Fruit fly (Drosophila melanogaster) whole organism, embryonic: ENCODE data around the gene CG15337.

Source experiments
- ATbp ChIP-seq: fragments of 200-800 bp; sonication (Bioruptor generic); optimal IDR thresholded peaks from 2 replicates; lab custom pipeline; 2017; ENCODE audit warnings: missing biosample characterization, mild to moderate bottlenecking, missing genetic modification characterization, missing genetic modification reagents
- Bteb2 ChIP-seq: fragments of 200-800 bp; sonication (Bioruptor generic); optimal IDR thresholded peaks from 2 replicates; lab custom pipeline; 2016; ENCODE audit warnings: missing biosample characterization, missing genetic modification characterization
- CG10209 ChIP-seq: fragments of 200-800 bp; sonication (Bioruptor generic); optimal IDR thresholded peaks from 3 replicates; lab custom pipeline; 2017; ENCODE audit warnings: missing biosample characterization, mild to moderate bottlenecking, missing genetic modification characterization, missing genetic modification reagents
- CG10462 ChIP-seq: fragments of 200-800 bp; sonication (Bioruptor generic); optimal IDR thresholded peaks from 2 replicates; lab custom pipeline; 2016; ENCODE audit warnings: missing biosample characterization, missing genetic modification characterization
- CG12659 ChIP-seq: fragments of 200-800 bp; sonication (Bioruptor generic); optimal IDR thresholded peaks from 3 replicates; lab custom pipeline; 2017; ENCODE audit warnings: mild to moderate bottlenecking, missing biosample characterization, missing genetic modification reagents, missing genetic modification characterization
- CG13424 ChIP-seq: fragments of 200-800 bp; sonication (Bioruptor generic); optimal IDR thresholded peaks from 2 replicates; lab custom pipeline; 2019; ENCODE audit warnings: missing biosample characterization, mild to moderate bottlenecking, missing genetic modification characterization, moderate library complexity
- CG14710 ChIP-seq: fragments of 200-800 bp; sonication (Bioruptor generic); optimal IDR thresholded peaks from 3 replicates; lab custom pipeline; 2019; ENCODE audit warnings: missing biosample characterization, mild to moderate bottlenecking, missing genetic modification characterization, moderate library complexity
- CG1529 ChIP-seq: fragments of 200-800 bp; sonication (Bioruptor generic); optimal IDR thresholded peaks from 3 replicates; lab custom pipeline; 2018; ENCODE audit warnings: missing biosample characterization, missing genetic modification characterization
- CG17568 ChIP-seq: fragments of 200-800 bp; sonication (Bioruptor generic); optimal IDR thresholded peaks from 2 replicates; lab custom pipeline; 2018; ENCODE audit warnings: missing biosample characterization, mild to moderate bottlenecking, missing genetic modification characterization, moderate library complexity
- CG17802 ChIP-seq: fragments of 200-800 bp; sonication (Bioruptor generic); optimal IDR thresholded peaks from 2 replicates; lab custom pipeline; 2018; ENCODE audit warnings: missing biosample characterization, mild to moderate bottlenecking, missing genetic modification characterization, moderate library complexity
- CG18011 ChIP-seq: fragments of 200-800 bp; sonication (Bioruptor generic); optimal IDR thresholded peaks from 2 replicates; lab custom pipeline; 2017; ENCODE audit warnings: missing biosample characterization, missing genetic modification characterization, mild to moderate bottlenecking, moderate library complexity, missing genotype
- CG2120 ChIP-seq: fragments of 200-800 bp; sonication (Bioruptor generic); optimal IDR thresholded peaks from 3 replicates; lab custom pipeline; 2016; ENCODE audit warnings: missing biosample characterization, missing genetic modification characterization
- CG2202 ChIP-seq: fragments of 200-800 bp; sonication (Bioruptor generic); optimal IDR thresholded peaks from 2 replicates; lab custom pipeline; 2018; ENCODE audit warnings: missing biosample characterization, mild to moderate bottlenecking, missing genetic modification characterization
- CG3838 ChIP-seq: fragments of 200-800 bp; sonication (Bioruptor generic); optimal IDR thresholded peaks from 3 replicates; lab custom pipeline; 2016; ENCODE audit warnings: missing biosample characterization, missing genetic modification characterization
- CG4404 ChIP-seq: fragments of 200-800 bp; sonication (Bioruptor generic); IDR thresholded peaks from 2 replicates; pipeline ENCODE4 v1.3.6; 2022; ENCODE audit warnings: missing biosample characterization, missing genetic modification characterization
- CG4707 ChIP-seq: fragments of 200-800 bp; sonication (Bioruptor generic); optimal IDR thresholded peaks from 2 replicates; lab custom pipeline; 2018; ENCODE audit warnings: missing biosample characterization, mild to moderate bottlenecking, missing genetic modification characterization, moderate library complexity
- CG5180 ChIP-seq: fragments of 200-800 bp; sonication (Bioruptor generic); optimal IDR thresholded peaks from 3 replicates; lab custom pipeline; 2017; ENCODE audit warnings: missing biosample characterization, missing genetic modification characterization, mild to moderate bottlenecking, moderate library complexity, missing genetic modification reagents
- CG8290 ChIP-seq, 3 experiments: fragments of 200-800 bp; sonication (Bioruptor generic); optimal IDR thresholded peaks; 2 replicates each; lab custom pipeline; 2016 to 2019; ENCODE audit warnings: missing biosample characterization in 3 of 3, missing genetic modification characterization in 3 of 3, mild to moderate bottlenecking in 2 of 3, moderate library complexity in 1 of 3
- CG9932 ChIP-seq: fragments of 200-800 bp; sonication (Bioruptor generic); IDR thresholded peaks from 2 replicates; pipeline ENCODE4 v1.3.6; 2022; ENCODE audit warnings: missing biosample characterization, missing genetic modification characterization
- CTCF ChIP-seq: fragments of 200-800 bp; sonication (Bioruptor generic); optimal IDR thresholded peaks from 2 replicates; lab custom pipeline; 2017; ENCODE audit warnings: missing biosample characterization, mild to moderate bottlenecking, missing genetic modification characterization, moderate library complexity
- CoRest ChIP-seq: fragments of 200-800 bp; sonication (Bioruptor generic); optimal IDR thresholded peaks from 3 replicates; lab custom pipeline; 2018; ENCODE audit warnings: missing biosample characterization, mild to moderate bottlenecking, missing genetic modification characterization, moderate library complexity
- Deaf1 ChIP-seq: fragments of 200-800 bp; optimal IDR thresholded peaks from 3 replicates; lab custom pipeline; 2019; ENCODE audit warnings: missing biosample characterization, mild to moderate bottlenecking, missing genetic modification characterization, moderate library complexity
- Drgx ChIP-seq: fragments of 200-800 bp; sonication (Bioruptor generic); IDR thresholded peaks from 2 replicates; pipeline ENCODE4 v1.3.6; 2022; ENCODE audit warnings: missing biosample characterization, missing genetic modification characterization
- Hand ChIP-seq: fragments of 200-800 bp; sonication (Bioruptor generic); optimal IDR thresholded peaks from 2 replicates; lab custom pipeline; 2017; ENCODE audit warnings: mild to moderate bottlenecking, missing biosample characterization, missing genetic modification reagents, missing genetic modification characterization
- HmgD ChIP-seq: fragments of 200-800 bp; sonication (Bioruptor generic); optimal IDR thresholded peaks from 3 replicates; lab custom pipeline; 2016; ENCODE audit warnings: missing biosample characterization, missing genetic modification characterization
- HmgZ ChIP-seq: fragments of 200-800 bp; sonication (Bioruptor generic); optimal IDR thresholded peaks from 2 replicates; lab custom pipeline; 2018; ENCODE audit warnings: missing biosample characterization, mild to moderate bottlenecking, missing genetic modification characterization
- NC2β ChIP-seq: fragments of 200-800 bp; sonication (Bioruptor generic); optimal IDR thresholded peaks from 2 replicates; lab custom pipeline; 2016; ENCODE audit warnings: missing biosample characterization, missing genetic modification characterization
- Nf-YB ChIP-seq: fragments of 200-800 bp; sonication (Bioruptor generic); optimal IDR thresholded peaks from 3 replicates; lab custom pipeline; 2019; ENCODE audit warnings: missing biosample characterization, mild to moderate bottlenecking, missing genetic modification characterization, moderate library complexity
- NfI ChIP-seq: fragments of 200-800 bp; sonication (Bioruptor generic); optimal IDR thresholded peaks from 3 replicates; lab custom pipeline; 2018; ENCODE audit warnings: missing biosample characterization, mild to moderate bottlenecking, missing genetic modification characterization, moderate library complexity
- Sry-δ ChIP-seq: fragments of 200-800 bp; sonication (Bioruptor generic); optimal IDR thresholded peaks from 2 replicates; lab custom pipeline; 2016; ENCODE audit warnings: missing biosample characterization, missing genetic modification characterization
- Taf1 ChIP-seq: fragments of 200-800 bp; sonication (Bioruptor generic); IDR thresholded peaks from 2 replicates; pipeline ENCODE4 v1.3.6; 2022; ENCODE audit warnings: missing biosample characterization, missing genetic modification characterization
- ab ChIP-seq: fragments of 200-800 bp; sonication (Bioruptor generic); optimal IDR thresholded peaks from 2 replicates; lab custom pipeline; 2016; ENCODE audit warnings: missing biosample characterization, missing genetic modification characterization
- ac ChIP-seq: fragments of 200-800 bp; sonication (Bioruptor generic); optimal IDR thresholded peaks from 3 replicates; lab custom pipeline; 2017; ENCODE audit warnings: missing biosample characterization, mild to moderate bottlenecking, missing genetic modification characterization
- ash1 ChIP-seq: fragments of 200-800 bp; sonication (Bioruptor generic); optimal IDR thresholded peaks from 2 replicates; lab custom pipeline; 2018; ENCODE audit warnings: missing biosample characterization, mild to moderate bottlenecking, missing genetic modification characterization
- chinmo ChIP-seq: fragments of 200-800 bp; sonication (Bioruptor generic); IDR thresholded peaks from 4 replicates; pipeline ENCODE4 v1.3.6; 2022; ENCODE audit warnings: missing biosample characterization, missing genetic modification characterization; ENCODE audit not compliant: partially characterized antibody
- dmrt99B ChIP-seq: fragments of 200-800 bp; sonication (Bioruptor generic); optimal IDR thresholded peaks from 2 replicates; lab custom pipeline; 2018; ENCODE audit warnings: missing biosample characterization, mild to moderate bottlenecking, missing genetic modification characterization, moderate library complexity
- gce ChIP-seq: fragments of 200-800 bp; sonication (Bioruptor generic); IDR thresholded peaks from 3 replicates; pipeline ENCODE4 v1.3.6; 2022; ENCODE audit warnings: missing biosample characterization, missing genetic modification characterization
- gfzf ChIP-seq: fragments of 200-800 bp; sonication (Bioruptor generic); optimal IDR thresholded peaks from 2 replicates; lab custom pipeline; 2016; ENCODE audit warnings: missing biosample characterization, mild to moderate bottlenecking, missing genetic modification characterization, moderate library complexity
- grau ChIP-seq: fragments of 200-800 bp; optimal IDR thresholded peaks from 3 replicates; lab custom pipeline; 2019; ENCODE audit warnings: missing biosample characterization, mild to moderate bottlenecking, missing genetic modification characterization, moderate library complexity
- her ChIP-seq: fragments of 200-800 bp; sonication (Bioruptor generic); optimal IDR thresholded peaks from 2 replicates; lab custom pipeline; 2016; ENCODE audit warnings: missing biosample characterization, missing genetic modification characterization
- knrl ChIP-seq: fragments of 200-800 bp; sonication (Bioruptor generic); IDR thresholded peaks from 3 replicates; pipeline ENCODE4 v1.3.6; 2022; ENCODE audit warnings: missing biosample characterization, missing genetic modification characterization; ENCODE audit not compliant: partially characterized antibody
- org-1 ChIP-seq: fragments of 200-800 bp; sonication (Bioruptor generic); optimal IDR thresholded peaks from 2 replicates; lab custom pipeline; 2017; ENCODE audit warnings: missing biosample characterization, missing genetic modification characterization
- phol ChIP-seq: fragments of 200-800 bp; sonication (Bioruptor generic); optimal IDR thresholded peaks from 3 replicates; lab custom pipeline; 2018; ENCODE audit warnings: missing biosample characterization, mild to moderate bottlenecking, missing genetic modification characterization, moderate library complexity
- prd ChIP-seq, 3 experiments: fragments of >200 bp in 2 of 3; fragments of 200-800 bp in 1 of 3; sonication (Bioruptor generic) in 1 of 3; optimal IDR thresholded peaks in 2 of 3; IDR thresholded peaks in 1 of 3; 2 replicates in 2 of 3; 3 replicates in 1 of 3; pipeline versions ENCODE4 v1.3.6 to Lab custom; 2017 to 2022; ENCODE audit warnings: missing biosample characterization in 1 of 3, missing genetic modification characterization in 1 of 3
- sd ChIP-seq: fragments of 200-800 bp; sonication (Bioruptor generic); optimal IDR thresholded peaks from 3 replicates; lab custom pipeline; 2018; ENCODE audit warnings: missing biosample characterization, mild to moderate bottlenecking, missing genetic modification characterization, moderate library complexity
- sim ChIP-seq: fragments of 200-800 bp; sonication (Bioruptor generic); IDR thresholded peaks from 2 replicates; pipeline ENCODE4 v1.3.6; 2022; ENCODE audit warnings: missing biosample characterization, missing genetic modification characterization
- sug ChIP-seq: fragments of 200-800 bp; optimal IDR thresholded peaks from 2 replicates; lab custom pipeline; 2019; ENCODE audit warnings: missing biosample characterization, mild to moderate bottlenecking, missing genetic modification characterization, moderate library complexity
- twi ChIP-seq: fragments of 200-800 bp; optimal IDR thresholded peaks from 2 replicates; lab custom pipeline; 2019; ENCODE audit warnings: missing biosample characterization, mild to moderate bottlenecking, missing genetic modification characterization, moderate library complexity
- usp ChIP-seq: fragments of >200 bp; optimal IDR thresholded peaks from 2 replicates; lab custom pipeline; 2017; ENCODE audit warnings: missing biosample characterization, missing genetic modification characterization

CG15337 gene

DNA sequence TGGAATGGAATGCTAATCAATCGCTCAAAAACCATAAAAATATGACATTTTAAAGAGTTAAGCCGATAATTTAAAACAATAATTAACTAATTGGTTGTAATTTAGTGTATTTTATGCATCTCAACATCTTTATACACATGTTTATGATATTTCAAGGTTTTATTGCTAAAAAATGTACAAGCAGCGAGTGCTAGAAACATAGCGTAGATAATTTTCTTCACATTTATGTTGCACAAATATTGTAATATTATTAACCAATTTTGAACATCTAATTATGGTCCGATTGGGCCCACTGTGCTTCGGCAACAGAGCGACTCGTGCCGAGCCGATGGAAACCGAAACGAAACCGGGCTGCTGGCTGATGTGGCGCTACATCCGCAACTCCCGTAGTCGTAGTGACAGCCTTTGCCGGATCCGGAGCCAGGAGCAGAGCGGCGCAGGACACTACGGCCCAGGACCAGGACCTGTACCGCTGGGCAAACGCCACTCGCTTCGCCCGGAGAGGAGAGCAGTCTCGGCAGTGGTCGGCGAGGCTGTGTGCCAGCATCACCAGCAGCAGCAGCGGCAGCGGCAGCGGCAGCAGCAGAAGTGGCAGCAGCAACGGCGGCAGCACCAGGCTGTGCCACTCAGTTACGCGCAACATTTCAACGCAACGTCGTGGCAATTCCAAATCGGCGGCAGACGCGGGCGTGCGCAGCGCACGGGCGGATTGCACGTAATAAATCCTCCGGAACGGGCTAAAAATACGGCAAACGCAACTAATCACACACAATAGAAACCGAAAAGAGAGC, 18.5 kb downstream of the CG15337 start, which contains the start of gene sdt (continued):
- no peak for TF ChIP-seq ac (GFP tag; lab: Kevin White, UChicago)
- peak; percentile 8 for TF ChIP-seq CG2120 (GFP tag; lab: Kevin White, UChicago)
- no peak for TF ChIP-seq Sry-δ (GFP tag; lab: Kevin White, UChicago)
- TF ChIP-seq Nf-YB (GFP tag; lab: Kevin White, UChicago): no peak
- no peak for TF ChIP-seq gfzf (GFP tag; lab: Kevin White, UChicago)
- no peak for TF ChIP-seq twi (tag; lab: Kevin White, UChicago)
- TF ChIP-seq ab (GFP tag; lab: Kevin White, UChicago): no peak
- TF ChIP-seq CG2202 (tag; lab: Kevin White, UChicago): no peak
- no peak for TF ChIP-seq CG8290 (GFP tag; optimal IDR thresholded peaks at IDR 0.05; lab: Kevin White, UChicago)
- TF ChIP-seq CG8290 (tag; optimal IDR thresholded peaks at IDR 0.05; lab: Kevin White, UChicago): no peak
- TF ChIP-seq prd (optimal IDR thresholded peaks at IDR 0.05; lab: Kevin White, UChicago): no peak
- no peak for TF ChIP-seq prd (GFP tag; IDR thresholded peaks at IDR 0.05; lab: Robert Waterston, UW)
- TF ChIP-seq CG5180 (GFP tag; lab: Kevin White, UChicago): no peak
- TF ChIP-seq grau (tag; lab: Kevin White, UChicago): peak; percentile 32
- TF ChIP-seq phol (tag; lab: Kevin White, UChicago): peak; percentile 17
- no peak for TF ChIP-seq CTCF (GFP tag; lab: Kevin White, UChicago)
- TF ChIP-seq Deaf1 (tag; lab: Kevin White, UChicago): peak; percentile 85
- no peak for TF ChIP-seq CG4404 (GFP tag; lab: Robert Waterston, UW)
- TF ChIP-seq chinmo (GFP tag; lab: Robert Waterston, UW): no peak
- no peak for TF ChIP-seq CG3838 (GFP tag; lab: Kevin White, UChicago)
- TF ChIP-seq CG17802 (tag; lab: Kevin White, UChicago): no peak
- no peak for TF ChIP-seq CG9932 (GFP tag; lab: Robert Waterston, UW)
- peak; percentile 9 for TF ChIP-seq CG13424 (tag; lab: Kevin White, UChicago)
- TF ChIP-seq CG12659 (GFP tag; lab: Kevin White, UChicago): no peak
- TF ChIP-seq CG10209 (GFP tag; lab: Kevin White, UChicago): no peak
- no peak for TF ChIP-seq HmgD (GFP tag; lab: Kevin White, UChicago)
- TF ChIP-seq Taf1 (GFP tag; lab: Robert Waterston, UW): no peak
- no peak for TF ChIP-seq ATbp (GFP tag; lab: Kevin White, UChicago)
- no peak for TF ChIP-seq CG10462 (GFP tag; lab: Kevin White, UChicago)
- peak; percentile 25 for TF ChIP-seq CoRest (tag; lab: Kevin White, UChicago)
- TF ChIP-seq NfI (GFP tag; lab: Kevin White, UChicago): peak; percentile 4
- TF ChIP-seq gce (GFP tag; lab: Robert Waterston, UW): no peak
- TF ChIP-seq CG1529: no peak
- TF ChIP-seq sim: no peak
- TF ChIP-seq usp: no peak
- no peak for TF ChIP-seq sd (tag; lab: Kevin White, UChicago)
- TF ChIP-seq Bteb2 (GFP tag; lab: Kevin White, UChicago): no peak
- TF ChIP-seq HmgZ (tag; lab: Kevin White, UChicago): no peak
- TF ChIP-seq dmrt99B (tag; lab: Kevin White, UChicago): no peak
- peak; percentile 7 for TF ChIP-seq sug (tag; lab: Kevin White, UChicago)
- no peak for TF ChIP-seq CG18011 (GFP tag; lab: Kevin White, UChicago)
- no peak for TF ChIP-seq Drgx (GFP tag; lab: Robert Waterston, UW)
- no peak for TF ChIP-seq NC2β (GFP tag; lab: Kevin White, UChicago)
- TF ChIP-seq CG4707 (GFP tag; lab: Kevin White, UChicago): peak; percentile 30
- TF ChIP-seq knrl (GFP tag; lab: Robert Waterston, UW): no peak
- no peak for TF ChIP-seq her (GFP tag; lab: Kevin White, UChicago)
- peak; percentile 8 for TF ChIP-seq org-1 (GFP tag; lab: Kevin White, UChicago)
- TF ChIP-seq CG14710: no peak
- TF ChIP-seq Hand (GFP tag; lab: Kevin White, UChicago): peak; percentile 9
- no peak for TF ChIP-seq ash1 (GFP tag; lab: Kevin White, UChicago)
- TF ChIP-seq CG17568 (GFP tag; lab: Kevin White, UChicago): no peak
